Fruit fly (Drosophila melanogaster) Kc167 (cell line): ENCODE data around the gene MED27.

ENCODE experiments used
- Sin3A ChIP-seq: fragments of >200 bp; optimal IDR thresholded peaks from 2 replicates; lab custom pipeline; 2018; ENCODE audit warnings: missing external identifiers
- h ChIP-seq: fragments of >200 bp; optimal IDR thresholded peaks from 3 replicates; lab custom pipeline; 2018; ENCODE audit warnings: missing external identifiers
- psq ChIP-seq: fragments of >200 bp; optimal IDR thresholded peaks from 2 replicates; lab custom pipeline; 2017; ENCODE audit warnings: missing external identifiers
- ttk ChIP-seq: sonication (Bioruptor generic); optimal IDR thresholded peaks from 2 replicates; lab custom pipeline; 2017; ENCODE audit warnings: missing external identifiers

- TF ChIP-seq h: no peak
- no peak for TF ChIP-seq psq
- no peak for TF ChIP-seq ttk (lab: Kevin White, UChicago)
- no peak for TF ChIP-seq Sin3A (lab: Kevin White, UChicago)
These were observed 17.1 kb downstream of the MED27 start for dm6 chr3R:5671795-5672657.
